Worm (Caenorhabditis elegans) whole organism, L1 larva: ENCODE results near the gene F54A3.6.
A peak's percentile ranks its signal among the peaks of the same experiment; 100 is the strongest.

Experiments
- C04F5.9 ChIP-seq: sonication (generic microtip); optimal IDR thresholded peaks from 2 replicates; lab custom pipeline; 2016; ENCODE audit warnings: missing genetic modification characterization, missing compliant biosample characterization
- Y116A8C.19 ChIP-seq: sonication (generic microtip); optimal IDR thresholded peaks from 2 replicates; lab custom pipeline; 2016; ENCODE audit warnings: missing compliant biosample characterization, missing genetic modification characterization, borderline replicate concordance
- aly-2 ChIP-seq: fragments of 150-350 bp; optimal IDR thresholded peaks from 2 replicates; lab custom pipeline; 2014; ENCODE audit warnings: missing biosample characterization, missing genetic modification characterization
- ceh-8 ChIP-seq: fragments of 200-800 bp; sonication (Bioruptor generic); optimal IDR thresholded peaks from 2 replicates; lab custom pipeline; 2018; ENCODE audit warnings: mild to moderate bottlenecking, missing genetic modification characterization, moderate library complexity, missing compliant biosample characterization
- ceh-82 ChIP-seq, 3 experiments: fragments of 150-350 bp in 1 of 3; sonication (generic microtip) in 2 of 3; optimal IDR thresholded peaks; 2 replicates each; lab custom pipeline; 2014 to 2017; ENCODE audit warnings: missing biosample characterization in 3 of 3, missing genetic modification characterization in 3 of 3
- ceh-90 ChIP-seq: sonication (generic microtip); optimal IDR thresholded peaks from 2 replicates; lab custom pipeline; 2016; ENCODE audit warnings: missing genetic modification characterization, missing compliant biosample characterization
- ces-1 ChIP-seq: fragments of 150-350 bp; optimal IDR thresholded peaks from 2 replicates; lab custom pipeline; 2014; ENCODE audit warnings: missing biosample characterization, missing genetic modification reagents, missing genetic modification characterization
- dsc-1 ChIP-seq: sonication (generic microtip); optimal IDR thresholded peaks from 2 replicates; lab custom pipeline; 2016; ENCODE audit warnings: mild to moderate bottlenecking, missing genetic modification characterization, missing compliant biosample characterization
- efl-1 ChIP-seq, 4 experiments: fragments of 150-350 bp; optimal IDR thresholded peaks in 3 of 4; peaks in 1 of 4; 1 replicate in 1 of 4; 2 replicates in 3 of 4; lab custom pipeline; 2014; ENCODE audit warnings: missing biosample characterization in 2 of 4, missing genetic modification characterization in 2 of 4, missing genetic modification reagents in 2 of 4
- fkh-4 ChIP-seq: sonication (generic microtip); optimal IDR thresholded peaks from 2 replicates; lab custom pipeline; 2016; ENCODE audit warnings: missing compliant biosample characterization, missing genetic modification characterization, borderline replicate concordance
- fos-1 ChIP-seq: fragments of 150-350 bp; optimal IDR thresholded peaks from 2 replicates; lab custom pipeline; 2014; ENCODE audit warnings: missing biosample characterization, missing genetic modification characterization
- hlh-17 ChIP-seq: fragments of 200-800 bp; sonication (Bioruptor generic); optimal IDR thresholded peaks from 2 replicates; lab custom pipeline; 2018; ENCODE audit warnings: missing genetic modification characterization, mild to moderate bottlenecking, missing compliant biosample characterization, moderate library complexity, borderline replicate concordance
- hlh-4 ChIP-seq: sonication (generic microtip); optimal IDR thresholded peaks from 2 replicates; lab custom pipeline; 2016; ENCODE audit warnings: mild to moderate bottlenecking, missing genetic modification characterization, missing compliant biosample characterization
- hpl-2 ChIP-seq: fragments of 150-350 bp; optimal IDR thresholded peaks from 2 replicates; lab custom pipeline; 2014; ENCODE audit warnings: missing biosample characterization, missing genetic modification reagents, missing genetic modification characterization
- irx-1 ChIP-seq: sonication (generic microtip); optimal IDR thresholded peaks from 2 replicates; lab custom pipeline; 2016; ENCODE audit warnings: missing genetic modification characterization, missing compliant biosample characterization
- isw-1 ChIP-seq: fragments of 200-800 bp; sonication (Bioruptor generic); IDR thresholded peaks from 2 replicates; pipeline ENCODE4 v1.3.6; 2022; ENCODE audit warnings: missing genetic modification characterization, missing compliant biosample characterization
- jun-1 ChIP-seq: fragments of 150-350 bp; optimal IDR thresholded peaks from 2 replicates; lab custom pipeline; 2014; ENCODE audit warnings: missing biosample characterization, missing genetic modification reagents, missing genetic modification characterization
- lin-13 ChIP-seq: fragments of 150-350 bp; optimal IDR thresholded peaks from 2 replicates; lab custom pipeline; 2014; ENCODE audit warnings: missing biosample characterization, missing genetic modification reagents, missing genetic modification characterization
- lin-14 ChIP-seq: fragments of 200-800 bp; sonication (Bioruptor generic); optimal IDR thresholded peaks from 2 replicates; lab custom pipeline; 2018; ENCODE audit warnings: mild to moderate bottlenecking, missing genetic modification characterization, moderate library complexity, missing compliant biosample characterization
- lin-15B ChIP-seq: fragments of 150-350 bp; sonication (generic microtip); optimal IDR thresholded peaks from 3 replicates; lab custom pipeline; 2014; ENCODE audit warnings: missing biosample characterization, missing genetic modification characterization
- mdl-1 ChIP-seq, 2 experiments: fragments of 150-350 bp; optimal IDR thresholded peaks; 2 replicates each; lab custom pipeline; 2014 to 2017; ENCODE audit warnings: missing biosample characterization in 2 of 2, missing genetic modification characterization in 2 of 2, inconsistent platforms in 1 of 2
- nhr-19 ChIP-seq: fragments of 200-800 bp; sonication (Bioruptor generic); conservative IDR thresholded peaks from 2 replicates; pipeline ENCODE4 v1.3.6; 2022; ENCODE audit warnings: missing genetic modification characterization, missing compliant biosample characterization
- nhr-237 ChIP-seq: fragments of 150-350 bp; optimal IDR thresholded peaks from 2 replicates; lab custom pipeline; 2014; ENCODE audit warnings: missing biosample characterization, missing genetic modification characterization
- nhr-47 ChIP-seq: sonication (generic microtip); optimal IDR thresholded peaks from 2 replicates; lab custom pipeline; 2016; ENCODE audit warnings: mild to moderate bottlenecking, missing genetic modification characterization, moderate library complexity, missing compliant biosample characterization
- nhr-71 ChIP-seq: sonication (generic microtip); optimal IDR thresholded peaks from 2 replicates; lab custom pipeline; 2016; ENCODE audit warnings: mild to moderate bottlenecking, missing genetic modification characterization, moderate library complexity, missing compliant biosample characterization
- nhr-76 ChIP-seq: sonication (generic microtip); optimal IDR thresholded peaks from 2 replicates; lab custom pipeline; 2017; ENCODE audit warnings: missing biosample characterization, missing genetic modification characterization
- nhr-77 ChIP-seq: fragments of 150-350 bp; optimal IDR thresholded peaks from 2 replicates; lab custom pipeline; 2014; ENCODE audit warnings: missing biosample characterization, missing genetic modification characterization
- nhr-84 ChIP-seq: sonication (generic microtip); optimal IDR thresholded peaks from 2 replicates; lab custom pipeline; 2017; ENCODE audit warnings: missing biosample characterization, missing genetic modification characterization
- nhr-85 ChIP-seq: sonication (generic microtip); peaks from one replicate; lab custom pipeline; 2016; ENCODE audit warnings: missing genetic modification characterization, inconsistent platforms, missing compliant biosample characterization
- pag-3 ChIP-seq: sonication (generic microtip); optimal IDR thresholded peaks from 2 replicates; lab custom pipeline; 2017; ENCODE audit warnings: missing genetic modification characterization, mild to moderate bottlenecking, missing compliant biosample characterization, antibody characterized with exemption, borderline replicate concordance; ENCODE audit not compliant: insufficient read depth
- pax-3 ChIP-seq: fragments of 200-800 bp; sonication (Bioruptor generic); optimal IDR thresholded peaks from 2 replicates; lab custom pipeline; 2018; ENCODE audit warnings: mild to moderate bottlenecking, missing genetic modification characterization, moderate library complexity, missing compliant biosample characterization
- rnt-1 ChIP-seq: sonication (generic microtip); optimal IDR thresholded peaks from 2 replicates; lab custom pipeline; 2016; ENCODE audit warnings: mild to moderate bottlenecking, missing genetic modification characterization, moderate library complexity, missing compliant biosample characterization
- snpc-4 ChIP-seq: fragments of 150-350 bp; optimal IDR thresholded peaks from 2 replicates; lab custom pipeline; 2014; ENCODE audit warnings: missing biosample characterization, missing genetic modification characterization
- sptf-1 ChIP-seq: fragments of 150-350 bp; optimal IDR thresholded peaks from 2 replicates; lab custom pipeline; 2014; ENCODE audit warnings: missing biosample characterization, missing genetic modification characterization
- swsn-7 ChIP-seq: sonication (generic microtip); optimal IDR thresholded peaks from 2 replicates; lab custom pipeline; 2016; ENCODE audit warnings: missing genetic modification characterization, missing compliant biosample characterization
- tlp-1 ChIP-seq: fragments of 150-350 bp; optimal IDR thresholded peaks from 2 replicates; lab custom pipeline; 2014; ENCODE audit warnings: missing biosample characterization, missing genetic modification characterization
- unc-130 ChIP-seq: fragments of 150-350 bp; optimal IDR thresholded peaks from 2 replicates; lab custom pipeline; 2017; ENCODE audit warnings: missing biosample characterization, missing genetic modification characterization, inconsistent platforms
- vab-15 ChIP-seq: sonication (generic microtip); optimal IDR thresholded peaks from 2 replicates; lab custom pipeline; 2017; ENCODE audit warnings: missing genotype, mild to moderate bottlenecking, missing genetic modification characterization, missing compliant biosample characterization
- zip-4 ChIP-seq: fragments of 200-800 bp; sonication (Bioruptor generic); optimal IDR thresholded peaks from 2 replicates; lab custom pipeline; 2018; ENCODE audit warnings: mild to moderate bottlenecking, missing genetic modification characterization, moderate library complexity, missing compliant biosample characterization

The F54A3.6 gene

ce11 chrII:2219880-2220279, 12.4 kb downstream of the F54A3.6 start, which contains the start of gene Y59C2A.3 (continued):
- TF ChIP-seq vab-15 (peak; percentile 8), snpc-4 (tag; lab: Kevin White, UChicago) (peak; percentile 43), hpl-2 (GFP tag; lab: Kevin White, UChicago) (no peak), dsc-1 (tag; lab: Kevin White, UChicago) (peak; percentile 27), ceh-90 (tag; lab: Kevin White, UChicago) (no peak)

ce11 chrII:2216940-2217664, 15.2 kb downstream of the F54A3.6 start:
- TF ChIP-seq tlp-1 (tag; lab: Kevin White, UChicago) (no peak), fos-1 (tag; lab: Kevin White, UChicago) (no peak), unc-130 (tag; lab: Kevin White, UChicago) (no peak), snpc-4 (tag; lab: Kevin White, UChicago) (no peak), nhr-77 (tag; lab: Kevin White, UChicago) (no peak), fkh-4 (no peak), hlh-17 (GFP tag; lab: Kevin White, UChicago) (no peak), nhr-84 (tag; lab: Kevin White, UChicago) (no peak), Y116A8C.19 (no peak), zip-4 (GFP tag; lab: Kevin White, UChicago) (no peak), nhr-19 (no peak), hlh-4 (tag; lab: Kevin White, UChicago) (no peak), nhr-237 (tag; lab: Kevin White, UChicago) (no peak), nhr-47 (tag; lab: Kevin White, UChicago) (no peak), isw-1 (no peak), lin-14 (GFP tag; lab: Kevin White, UChicago) (no peak), nhr-76 (tag; lab: Kevin White, UChicago) (no peak)
- TF ChIP-seq, all 84 proteins: peak for 0

ce11 chrII:2215512-2215911, 16.8 kb downstream of the F54A3.6 start:
- TF ChIP-seq dsc-1 (tag; lab: Kevin White, UChicago), result no peak
- TF ChIP-seq nhr-71 (tag; lab: Kevin White, UChicago), result no peak
- no peak for TF ChIP-seq ceh-82 (tag; optimal IDR thresholded peaks at IDR 0.05; lab: Kevin White, UChicago)
- TF ChIP-seq sptf-1 (tag; lab: Kevin White, UChicago), result no peak

- TF ChIP-seq C04F5.9 (tag; lab: Kevin White, UChicago), result no peak
Measured at ce11 chrII:2207812-2208211, 24.5 kb downstream of the F54A3.6 start, which contains the start of gene Y59C2A.1. Y59C2A.1 (plus strand) TSS chrII:2208112.

ce11 chrII:2206064-2206722, 26.1 kb downstream of the F54A3.6 start:
- TF ChIP-seq fkh-4 (peak; percentile 78), aly-2 (tag; lab: Kevin White, UChicago) (no peak), lin-13 (GFP tag; lab: Kevin White, UChicago) (no peak), nhr-19 (no peak), dsc-1 (tag; lab: Kevin White, UChicago) (peak; percentile 94)
- TF ChIP-seq, all 84 proteins: peak for 2

ce11 chrII:2204077-2204476, 28.2 kb downstream of the F54A3.6 start, which contains the start of gene Y59C2A.2:
Y59C2A.2 (minus strand) TSS chrII:2204137.
- TF ChIP-seq pag-3 (no peak), irx-1 (tag; lab: Kevin White, UChicago) (peak; percentile 29), rnt-1 (tag; lab: Kevin White, UChicago) (peak; percentile 53), ceh-82 (tag; optimal IDR thresholded peaks at IDR 0.05; lab: Kevin White, UChicago) (peak; percentile 2 to 74 (median 24)), ces-1 (GFP tag; lab: Kevin White, UChicago) (no peak), lin-15B (tag; lab: Kevin White, UChicago) (peak; percentile 26), jun-1 (tag; lab: Kevin White, UChicago) (peak; percentile 6), swsn-7 (tag; lab: Kevin White, UChicago) (peak; percentile 18), mdl-1 (tag; optimal IDR thresholded peaks at IDR 0.05; lab: Kevin White, UChicago) (peak in 1 of 2 experiments; percentile 22), nhr-85 (tag; lab: Kevin White, UChicago) (peak; percentile 61), ceh-8 (GFP tag; lab: Kevin White, UChicago) (no peak), lin-13 (GFP tag; lab: Kevin White, UChicago) (peak; percentile 48), C04F5.9 (tag; lab: Kevin White, UChicago) (no peak), nhr-19 (peak; percentile 30), pax-3 (tag; lab: Kevin White, UChicago) (peak; percentile 16), efl-1 (optimal IDR thresholded peaks at IDR 0.05; lab: Kevin White, UChicago) (peak; percentile 94 to 96), efl-1 (GFP tag; optimal IDR thresholded peaks at IDR 0.05 in 1 of 2; lab: Kevin White, UChicago) (peak; percentile 95 to 99)
